Worm (Caenorhabditis elegans) whole organism, L2 larva: Measurements from ENCODE around the gene T15B7.14.

Source experiments
- C34F6.9 ChIP-seq: fragments of 150-350 bp; optimal IDR thresholded peaks from 2 replicates; lab custom pipeline; 2014; ENCODE audit warnings: missing biosample characterization, missing genetic modification characterization
- R02D3.7 ChIP-seq: fragments of 150-350 bp; optimal IDR thresholded peaks from 2 replicates; lab custom pipeline; 2014; ENCODE audit warnings: missing biosample characterization, missing genetic modification characterization
- Y55F3AM.14 ChIP-seq: fragments of 200-800 bp; sonication (Bioruptor generic); optimal IDR thresholded peaks from 2 replicates; lab custom pipeline; 2018; ENCODE audit warnings: mild to moderate bottlenecking, missing genetic modification characterization, missing compliant biosample characterization
- ZK546.5 ChIP-seq: sonication (generic microtip); optimal IDR thresholded peaks from 2 replicates; lab custom pipeline; 2017; ENCODE audit warnings: missing biosample characterization, missing genetic modification characterization
- alr-1 ChIP-seq: fragments of 150-350 bp; optimal IDR thresholded peaks from 2 replicates; lab custom pipeline; 2014; ENCODE audit warnings: missing biosample characterization, missing genetic modification characterization
- aly-2 ChIP-seq: fragments of 150-350 bp; optimal IDR thresholded peaks from 2 replicates; lab custom pipeline; 2014; ENCODE audit warnings: missing biosample characterization, missing genetic modification characterization
- ama-1 ChIP-seq: fragments of 150-350 bp; optimal IDR thresholded peaks from 2 replicates; lab custom pipeline; 2018; ENCODE audit warnings: inconsistent platforms
- ceh-16 ChIP-seq: fragments of 150-350 bp; optimal IDR thresholded peaks from 2 replicates; lab custom pipeline; 2014; ENCODE audit warnings: missing biosample characterization, missing genetic modification characterization
- crh-2 ChIP-seq: sonication (generic microtip); optimal IDR thresholded peaks from 2 replicates; lab custom pipeline; 2017; ENCODE audit warnings: missing biosample characterization, missing genetic modification characterization
- egl-27 ChIP-seq: sonication (generic microtip); optimal IDR thresholded peaks from 3 replicates; lab custom pipeline; 2017; ENCODE audit warnings: missing biosample characterization, missing genetic modification reagents, missing genetic modification characterization
- elt-1 ChIP-seq: fragments of 150-350 bp; optimal IDR thresholded peaks from 2 replicates; lab custom pipeline; 2014; ENCODE audit warnings: missing biosample characterization, missing genetic modification characterization
- fos-1 ChIP-seq: fragments of 150-350 bp; optimal IDR thresholded peaks from 2 replicates; lab custom pipeline; 2014; ENCODE audit warnings: missing biosample characterization, missing genetic modification characterization
- gmeb-1 ChIP-seq: fragments of 150-350 bp; optimal IDR thresholded peaks from 2 replicates; lab custom pipeline; 2014; ENCODE audit warnings: missing biosample characterization, missing genetic modification characterization
- lin-11 ChIP-seq: fragments of 150-350 bp; sonication (generic microtip); optimal IDR thresholded peaks from 2 replicates; lab custom pipeline; 2014; ENCODE audit warnings: missing biosample characterization, missing genetic modification characterization, inconsistent platforms, mixed read lengths
- lin-39 ChIP-seq: fragments of 150-350 bp; optimal IDR thresholded peaks from 2 replicates; lab custom pipeline; 2014; ENCODE audit warnings: missing biosample characterization, missing genetic modification reagents, missing genetic modification characterization
- lsy-2 ChIP-seq, 2 experiments: fragments of 150-350 bp in 1 of 2; sonication (generic microtip) in 1 of 2; optimal IDR thresholded peaks; 2 replicates each; lab custom pipeline; 2014 to 2017; ENCODE audit warnings: missing biosample characterization in 2 of 2, missing genetic modification characterization in 2 of 2
- mab-5 ChIP-seq: fragments of 150-350 bp; optimal IDR thresholded peaks from 2 replicates; lab custom pipeline; 2014; ENCODE audit warnings: missing biosample characterization, missing genetic modification characterization
- mbf-1 ChIP-seq: sonication (generic microtip); optimal IDR thresholded peaks from 2 replicates; lab custom pipeline; 2017; ENCODE audit warnings: missing biosample characterization, missing genetic modification characterization
- nhr-11 ChIP-seq: fragments of 150-350 bp; optimal IDR thresholded peaks from 2 replicates; lab custom pipeline; 2014; ENCODE audit warnings: missing biosample characterization, missing genetic modification characterization
- nhr-12 ChIP-seq: fragments of 150-350 bp; optimal IDR thresholded peaks from 2 replicates; lab custom pipeline; 2014; ENCODE audit warnings: missing biosample characterization, missing genetic modification characterization
- nhr-129 ChIP-seq: fragments of 150-350 bp; optimal IDR thresholded peaks from 2 replicates; lab custom pipeline; 2014; ENCODE audit warnings: missing biosample characterization, missing genetic modification characterization
- nhr-237 ChIP-seq: fragments of 150-350 bp; optimal IDR thresholded peaks from 2 replicates; lab custom pipeline; 2014; ENCODE audit warnings: missing biosample characterization, missing genetic modification characterization
- nhr-25 ChIP-seq: fragments of 150-350 bp; sonication (generic microtip); optimal IDR thresholded peaks from 3 replicates; lab custom pipeline; 2014; ENCODE audit warnings: missing biosample characterization, missing genetic modification characterization
- nhr-6 ChIP-seq: fragments of 150-350 bp; optimal IDR thresholded peaks from 2 replicates; lab custom pipeline; 2014; ENCODE audit warnings: missing biosample characterization, missing genetic modification characterization
- peb-1 ChIP-seq: fragments of 150-350 bp; optimal IDR thresholded peaks from 2 replicates; lab custom pipeline; 2014; ENCODE audit warnings: missing biosample characterization, missing genetic modification characterization
- sem-4 ChIP-seq: fragments of 150-350 bp; optimal IDR thresholded peaks from 2 replicates; lab custom pipeline; 2014; ENCODE audit warnings: missing biosample characterization, missing genetic modification reagents, missing genetic modification characterization
- sma-3 ChIP-seq: sonication (generic microtip); optimal IDR thresholded peaks from 2 replicates; lab custom pipeline; 2016; ENCODE audit warnings: missing genetic modification reagents, missing genetic modification characterization, missing compliant biosample characterization
- sma-9 ChIP-seq, 2 experiments: fragments of 150-350 bp in 1 of 2; sonication (generic microtip) in 1 of 2; optimal IDR thresholded peaks; 2 replicates each; lab custom pipeline; 2014 to 2016; ENCODE audit warnings: missing genetic modification characterization in 2 of 2, mild to moderate bottlenecking in 1 of 2, missing biosample characterization in 1 of 2, missing compliant biosample characterization in 1 of 2, missing genetic modification reagents in 1 of 2, moderate library complexity in 1 of 2
- snpc-4 ChIP-seq: fragments of 150-350 bp; optimal IDR thresholded peaks from 2 replicates; lab custom pipeline; 2014; ENCODE audit warnings: missing biosample characterization, missing genetic modification characterization
- unc-39 ChIP-seq: fragments of 150-350 bp; optimal IDR thresholded peaks from 2 replicates; lab custom pipeline; 2014; ENCODE audit warnings: missing biosample characterization, missing genetic modification characterization
- unc-62 ChIP-seq: fragments of 150-350 bp; optimal IDR thresholded peaks from 2 replicates; lab custom pipeline; 2014; ENCODE audit warnings: missing biosample characterization, missing genetic modification reagents, missing genetic modification characterization
- zag-1 ChIP-seq: fragments of 150-350 bp; optimal IDR thresholded peaks from 2 replicates; lab custom pipeline; 2014; ENCODE audit warnings: missing biosample characterization, missing genetic modification characterization
- ztf-1 ChIP-seq: fragments of 200-800 bp; sonication (Bioruptor generic); conservative IDR thresholded peaks from 2 replicates; pipeline ENCODE4 v1.3.6; 2022; ENCODE audit warnings: missing genetic modification characterization, missing compliant biosample characterization
- ztf-11 ChIP-seq: sonication (generic microtip); optimal IDR thresholded peaks from 2 replicates; lab custom pipeline; 2017; ENCODE audit warnings: missing biosample characterization, missing genetic modification characterization
- ztf-4 ChIP-seq: fragments of 150-350 bp; optimal IDR thresholded peaks from 2 replicates; lab custom pipeline; 2014; ENCODE audit warnings: missing biosample characterization, missing genetic modification characterization

The T15B7.14 gene

ce11 chrV:6830075-6830474 lies 5.1 kb downstream of the T15B7.14 start:
- no peak for TF ChIP-seq aly-2 (tag; lab: Kevin White, UChicago)

- no peak for TF ChIP-seq nhr-11 (tag; lab: Kevin White, UChicago)
Measured at ce11 chrV:6829404-6829803, 5.7 kb downstream of the T15B7.14 start, which contains the start of gene col-141. Gene col-141, plus strand, starts transcription at chrV:6829704.

- no peak for TF ChIP-seq ama-1 (lab: Kevin White, UChicago)
- no peak for TF ChIP-seq lin-11 (tag; lab: Kevin White, UChicago)
Measured at ce11 chrV:6828786-6829185, 6.4 kb downstream of the T15B7.14 start, which contains the start of gene dmsr-15. Gene dmsr-15, minus strand, starts transcription at chrV:6828886.

- TF ChIP-seq sma-9 (GFP tag; optimal IDR thresholded peaks at IDR 0.05; lab: Kevin White, UChicago) (peak; percentile 68), sma-9 (tag; optimal IDR thresholded peaks at IDR 0.05; lab: Kevin White, UChicago) (no peak), crh-2 (tag; lab: Kevin White, UChicago) (peak; percentile 47), fos-1 (peak; percentile 97), aly-2 (tag; lab: Kevin White, UChicago) (no peak), nhr-237 (tag; lab: Kevin White, UChicago) (no peak)
Measured at ce11 chrV:6823432-6823831, 11.7 kb downstream of the T15B7.14 start.

ce11 chrV:6821509-6821908 lies 13.6 kb downstream of the T15B7.14 start, which contains the start of gene T15B7.8:
Gene T15B7.8, plus strand, starts transcription at chrV:6821809.
- TF ChIP-seq nhr-11 (tag; lab: Kevin White, UChicago) (no peak), aly-2 (tag; lab: Kevin White, UChicago) (no peak), alr-1 (tag; lab: Kevin White, UChicago) (no peak), mbf-1 (tag; lab: Kevin White, UChicago) (no peak), lin-39 (no peak), unc-62 (no peak), C34F6.9 (no peak), egl-27 (tag; lab: Kevin White, UChicago) (no peak), ama-1 (lab: Kevin White, UChicago) (no peak), unc-39 (tag; lab: Kevin White, UChicago) (no peak), ZK546.5 (tag; lab: Kevin White, UChicago) (no peak), ztf-4 (no peak), ztf-1 (no peak), nhr-12 (tag; lab: Kevin White, UChicago) (no peak), ceh-16 (tag; lab: Kevin White, UChicago) (no peak), gmeb-1 (tag; lab: Kevin White, UChicago) (no peak), zag-1 (tag; lab: Kevin White, UChicago) (no peak), crh-2 (tag; lab: Kevin White, UChicago) (no peak), ztf-11 (tag; lab: Kevin White, UChicago) (no peak)
- TF ChIP-seq, all 48 proteins: peak for 0

ce11 chrV:6819812-6820211 lies 15.3 kb downstream of the T15B7.14 start, which contains the start of gene dmsr-13:
Gene dmsr-13, minus strand, starts transcription at chrV:6819912.
- TF ChIP-seq ZK546.5 (tag; lab: Kevin White, UChicago) (no peak), sma-9 (GFP tag; optimal IDR thresholded peaks at IDR 0.05; lab: Kevin White, UChicago) (no peak), sma-9 (tag; optimal IDR thresholded peaks at IDR 0.05; lab: Kevin White, UChicago) (no peak), aly-2 (tag; lab: Kevin White, UChicago) (no peak), lin-11 (tag; lab: Kevin White, UChicago) (no peak), nhr-237 (tag; lab: Kevin White, UChicago) (no peak), R02D3.7 (tag; lab: Kevin White, UChicago) (no peak), nhr-25 (tag; lab: Kevin White, UChicago) (no peak), nhr-6 (no peak), ama-1 (lab: Kevin White, UChicago) (no peak), fos-1 (no peak), mab-5 (tag; lab: Kevin White, UChicago) (no peak), nhr-129 (tag; lab: Kevin White, UChicago) (no peak), unc-62 (no peak), snpc-4 (tag; lab: Kevin White, UChicago) (no peak)

- no peak for TF ChIP-seq nhr-237 (tag; lab: Kevin White, UChicago)
- no peak for TF ChIP-seq sem-4 (tag; lab: Kevin White, UChicago)
- TF ChIP-seq sma-3 (GFP tag; lab: Kevin White, UChicago): no peak
- TF ChIP-seq C34F6.9: no peak
- no peak for TF ChIP-seq lsy-2 (tag; optimal IDR thresholded peaks at IDR 0.05; lab: Kevin White, UChicago)
- no peak for TF ChIP-seq peb-1 (tag; lab: Kevin White, UChicago)
- no peak for TF ChIP-seq fos-1
- TF ChIP-seq Y55F3AM.14 (GFP tag; lab: Kevin White, UChicago): no peak
- no peak for TF ChIP-seq elt-1 (tag; lab: Kevin White, UChicago)
- no peak for TF ChIP-seq ztf-11 (tag; lab: Kevin White, UChicago)
Measured at ce11 chrV:6817184-6817583, 18.0 kb downstream of the T15B7.14 start, which contains the start of gene dmsr-14. Gene dmsr-14, minus strand, starts transcription at chrV:6817284.
